Worm (Caenorhabditis elegans) whole organism, L2 larva: Measurements from ENCODE around the gene H03G16.1.
A peak's percentile ranks its signal among the peaks of the same experiment; 100 is the strongest.

ENCODE experiments used
- C34F6.9 ChIP-seq: fragments of 150-350 bp; optimal IDR thresholded peaks from 2 replicates; lab custom pipeline; 2014; ENCODE audit warnings: missing biosample characterization, missing genetic modification characterization
- F13H6.1 ChIP-seq: sonication (generic microtip); optimal IDR thresholded peaks from 2 replicates; lab custom pipeline; 2016; ENCODE audit warnings: missing genetic modification characterization, missing compliant biosample characterization
- R02D3.7 ChIP-seq: fragments of 150-350 bp; optimal IDR thresholded peaks from 2 replicates; lab custom pipeline; 2014; ENCODE audit warnings: missing biosample characterization, missing genetic modification characterization
- Y55F3AM.14 ChIP-seq: fragments of 200-800 bp; sonication (Bioruptor generic); optimal IDR thresholded peaks from 2 replicates; lab custom pipeline; 2018; ENCODE audit warnings: mild to moderate bottlenecking, missing genetic modification characterization, missing compliant biosample characterization
- ZK546.5 ChIP-seq: sonication (generic microtip); optimal IDR thresholded peaks from 2 replicates; lab custom pipeline; 2017; ENCODE audit warnings: missing biosample characterization, missing genetic modification characterization
- alr-1 ChIP-seq: fragments of 150-350 bp; optimal IDR thresholded peaks from 2 replicates; lab custom pipeline; 2014; ENCODE audit warnings: missing biosample characterization, missing genetic modification characterization
- aly-2 ChIP-seq: fragments of 150-350 bp; optimal IDR thresholded peaks from 2 replicates; lab custom pipeline; 2014; ENCODE audit warnings: missing biosample characterization, missing genetic modification characterization
- ama-1 ChIP-seq: fragments of 150-350 bp; optimal IDR thresholded peaks from 2 replicates; lab custom pipeline; 2018; ENCODE audit warnings: inconsistent platforms
- blmp-1 ChIP-seq: sonication (generic microtip); optimal IDR thresholded peaks from 2 replicates; lab custom pipeline; 2017; ENCODE audit warnings: missing genetic modification characterization, mild to moderate bottlenecking, missing compliant biosample characterization, antibody characterized with exemption, moderate library complexity; ENCODE audit not compliant: insufficient read depth
- ceh-16 ChIP-seq: fragments of 150-350 bp; optimal IDR thresholded peaks from 2 replicates; lab custom pipeline; 2014; ENCODE audit warnings: missing biosample characterization, missing genetic modification characterization
- ceh-82 ChIP-seq: fragments of 150-350 bp; optimal IDR thresholded peaks from 2 replicates; lab custom pipeline; 2014; ENCODE audit warnings: missing biosample characterization, missing genetic modification characterization
- crh-2 ChIP-seq: sonication (generic microtip); optimal IDR thresholded peaks from 2 replicates; lab custom pipeline; 2017; ENCODE audit warnings: missing biosample characterization, missing genetic modification characterization
- dmd-4 ChIP-seq: sonication (generic microtip); optimal IDR thresholded peaks from 2 replicates; lab custom pipeline; 2017; ENCODE audit warnings: missing biosample characterization, missing genetic modification characterization
- egl-27 ChIP-seq: sonication (generic microtip); optimal IDR thresholded peaks from 3 replicates; lab custom pipeline; 2017; ENCODE audit warnings: missing biosample characterization, missing genetic modification reagents, missing genetic modification characterization
- elt-1 ChIP-seq: fragments of 150-350 bp; optimal IDR thresholded peaks from 2 replicates; lab custom pipeline; 2014; ENCODE audit warnings: missing biosample characterization, missing genetic modification characterization
- elt-3 ChIP-seq: sonication (generic microtip); optimal IDR thresholded peaks from 2 replicates; lab custom pipeline; 2017; ENCODE audit warnings: missing biosample characterization, missing genetic modification characterization
- fos-1 ChIP-seq: fragments of 150-350 bp; optimal IDR thresholded peaks from 2 replicates; lab custom pipeline; 2014; ENCODE audit warnings: missing biosample characterization, missing genetic modification characterization
- gmeb-1 ChIP-seq: fragments of 150-350 bp; optimal IDR thresholded peaks from 2 replicates; lab custom pipeline; 2014; ENCODE audit warnings: missing biosample characterization, missing genetic modification characterization
- lin-11 ChIP-seq: fragments of 150-350 bp; sonication (generic microtip); optimal IDR thresholded peaks from 2 replicates; lab custom pipeline; 2014; ENCODE audit warnings: missing biosample characterization, missing genetic modification characterization, inconsistent platforms, mixed read lengths
- lin-13 ChIP-seq: fragments of 150-350 bp; optimal IDR thresholded peaks from 2 replicates; lab custom pipeline; 2014; ENCODE audit warnings: missing biosample characterization, missing genetic modification reagents, missing genetic modification characterization
- lin-39 ChIP-seq: fragments of 150-350 bp; optimal IDR thresholded peaks from 2 replicates; lab custom pipeline; 2014; ENCODE audit warnings: missing biosample characterization, missing genetic modification reagents, missing genetic modification characterization
- lsy-2 ChIP-seq, 2 experiments: fragments of 150-350 bp in 1 of 2; sonication (generic microtip) in 1 of 2; optimal IDR thresholded peaks; 2 replicates each; lab custom pipeline; 2014 to 2017; ENCODE audit warnings: missing biosample characterization in 2 of 2, missing genetic modification characterization in 2 of 2
- mab-5 ChIP-seq: fragments of 150-350 bp; optimal IDR thresholded peaks from 2 replicates; lab custom pipeline; 2014; ENCODE audit warnings: missing biosample characterization, missing genetic modification characterization
- mbf-1 ChIP-seq: sonication (generic microtip); optimal IDR thresholded peaks from 2 replicates; lab custom pipeline; 2017; ENCODE audit warnings: missing biosample characterization, missing genetic modification characterization
- mdl-1 ChIP-seq, 2 experiments: fragments of 150-350 bp in 1 of 2; sonication (generic microtip) in 1 of 2; optimal IDR thresholded peaks; 2 replicates each; lab custom pipeline; 2017; ENCODE audit warnings: missing biosample characterization in 2 of 2, missing genetic modification characterization in 2 of 2
- nhr-10 ChIP-seq: sonication (generic microtip); optimal IDR thresholded peaks from 2 replicates; lab custom pipeline; 2017; ENCODE audit warnings: missing biosample characterization, missing genetic modification characterization
- nhr-11 ChIP-seq: fragments of 150-350 bp; optimal IDR thresholded peaks from 2 replicates; lab custom pipeline; 2014; ENCODE audit warnings: missing biosample characterization, missing genetic modification characterization
- nhr-12 ChIP-seq: fragments of 150-350 bp; optimal IDR thresholded peaks from 2 replicates; lab custom pipeline; 2014; ENCODE audit warnings: missing biosample characterization, missing genetic modification characterization
- nhr-129 ChIP-seq: fragments of 150-350 bp; optimal IDR thresholded peaks from 2 replicates; lab custom pipeline; 2014; ENCODE audit warnings: missing biosample characterization, missing genetic modification characterization
- nhr-21 ChIP-seq: fragments of 150-350 bp; optimal IDR thresholded peaks from 2 replicates; lab custom pipeline; 2014; ENCODE audit warnings: missing biosample characterization, missing genetic modification characterization
- nhr-23 ChIP-seq: fragments of 150-350 bp; optimal IDR thresholded peaks from 2 replicates; lab custom pipeline; 2014; ENCODE audit warnings: missing biosample characterization, missing genetic modification reagents, missing genetic modification characterization
- nhr-237 ChIP-seq: fragments of 150-350 bp; optimal IDR thresholded peaks from 2 replicates; lab custom pipeline; 2014; ENCODE audit warnings: missing biosample characterization, missing genetic modification characterization
- nhr-25 ChIP-seq: fragments of 150-350 bp; sonication (generic microtip); optimal IDR thresholded peaks from 3 replicates; lab custom pipeline; 2014; ENCODE audit warnings: missing biosample characterization, missing genetic modification characterization
- nhr-6 ChIP-seq: fragments of 150-350 bp; optimal IDR thresholded peaks from 2 replicates; lab custom pipeline; 2014; ENCODE audit warnings: missing biosample characterization, missing genetic modification characterization
- nhr-77 ChIP-seq: fragments of 150-350 bp; optimal IDR thresholded peaks from 2 replicates; lab custom pipeline; 2014; ENCODE audit warnings: missing biosample characterization, missing genetic modification characterization
- peb-1 ChIP-seq: fragments of 150-350 bp; optimal IDR thresholded peaks from 2 replicates; lab custom pipeline; 2014; ENCODE audit warnings: missing biosample characterization, missing genetic modification characterization
- sem-4 ChIP-seq: fragments of 150-350 bp; optimal IDR thresholded peaks from 2 replicates; lab custom pipeline; 2014; ENCODE audit warnings: missing biosample characterization, missing genetic modification reagents, missing genetic modification characterization
- skn-1 ChIP-seq: sonication (generic microtip); optimal IDR thresholded peaks from 2 replicates; lab custom pipeline; 2017; ENCODE audit warnings: missing biosample characterization, missing genetic modification characterization
- sma-3 ChIP-seq: sonication (generic microtip); optimal IDR thresholded peaks from 2 replicates; lab custom pipeline; 2016; ENCODE audit warnings: missing genetic modification reagents, missing genetic modification characterization, missing compliant biosample characterization
- sma-9 ChIP-seq, 2 experiments: fragments of 150-350 bp in 1 of 2; sonication (generic microtip) in 1 of 2; optimal IDR thresholded peaks; 2 replicates each; lab custom pipeline; 2014 to 2016; ENCODE audit warnings: missing genetic modification characterization in 2 of 2, mild to moderate bottlenecking in 1 of 2, missing biosample characterization in 1 of 2, missing compliant biosample characterization in 1 of 2, missing genetic modification reagents in 1 of 2, moderate library complexity in 1 of 2
- snpc-4 ChIP-seq: fragments of 150-350 bp; optimal IDR thresholded peaks from 2 replicates; lab custom pipeline; 2014; ENCODE audit warnings: missing biosample characterization, missing genetic modification characterization
- unc-39 ChIP-seq: fragments of 150-350 bp; optimal IDR thresholded peaks from 2 replicates; lab custom pipeline; 2014; ENCODE audit warnings: missing biosample characterization, missing genetic modification characterization
- unc-55 ChIP-seq: fragments of 150-350 bp; sonication (generic microtip); optimal IDR thresholded peaks from 3 replicates; lab custom pipeline; 2014; ENCODE audit warnings: missing biosample characterization, missing genetic modification reagents, missing genetic modification characterization
- unc-62 ChIP-seq: fragments of 150-350 bp; optimal IDR thresholded peaks from 2 replicates; lab custom pipeline; 2014; ENCODE audit warnings: missing biosample characterization, missing genetic modification reagents, missing genetic modification characterization
- zag-1 ChIP-seq: fragments of 150-350 bp; optimal IDR thresholded peaks from 2 replicates; lab custom pipeline; 2014; ENCODE audit warnings: missing biosample characterization, missing genetic modification characterization
- ztf-1 ChIP-seq: fragments of 200-800 bp; sonication (Bioruptor generic); conservative IDR thresholded peaks from 2 replicates; pipeline ENCODE4 v1.3.6; 2022; ENCODE audit warnings: missing genetic modification characterization, missing compliant biosample characterization
- ztf-11 ChIP-seq: sonication (generic microtip); optimal IDR thresholded peaks from 2 replicates; lab custom pipeline; 2017; ENCODE audit warnings: missing biosample characterization, missing genetic modification characterization
- ztf-4 ChIP-seq: fragments of 150-350 bp; optimal IDR thresholded peaks from 2 replicates; lab custom pipeline; 2014; ENCODE audit warnings: missing biosample characterization, missing genetic modification characterization

H03G16.1 gene

ce11 chrX:15039696-15040212 is 13.9 kb upstream of the H03G16.1 start:
- no peak for TF ChIP-seq crh-2 (tag; lab: Kevin White, UChicago)
- peak; percentile 6 for TF ChIP-seq sma-9 (GFP tag; optimal IDR thresholded peaks at IDR 0.05; lab: Kevin White, UChicago)
- no peak for TF ChIP-seq sma-9 (tag; optimal IDR thresholded peaks at IDR 0.05; lab: Kevin White, UChicago)

ce11 chrX:15040552-15041080 is 13.1 kb upstream of the H03G16.1 start, which contains the start of gene C18B12.4:
TSS of gene C18B12.4 (minus strand) at chrX:15040602.
- no peak for TF ChIP-seq nhr-23 (tag; lab: Kevin White, UChicago)
- peak; percentile 89 for TF ChIP-seq sma-9 (GFP tag; optimal IDR thresholded peaks at IDR 0.05; lab: Kevin White, UChicago)
- TF ChIP-seq sma-9 (tag; optimal IDR thresholded peaks at IDR 0.05; lab: Kevin White, UChicago) = no peak
- no peak for TF ChIP-seq mbf-1 (tag; lab: Kevin White, UChicago)
- peak; percentile 65 for TF ChIP-seq ztf-4
- TF ChIP-seq nhr-25 = peak; percentile 90
- no peak for TF ChIP-seq aly-2 (tag; lab: Kevin White, UChicago)
- TF ChIP-seq lsy-2 (tag; optimal IDR thresholded peaks at IDR 0.05; lab: Kevin White, UChicago) = peak; percentile 15 to 83
- TF ChIP-seq nhr-12 (tag; lab: Kevin White, UChicago) = no peak
- TF ChIP-seq Y55F3AM.14 (GFP tag; lab: Kevin White, UChicago) = peak; percentile 85
- no peak for TF ChIP-seq nhr-77 (tag; lab: Kevin White, UChicago)
- peak; percentile 85 for TF ChIP-seq ceh-16
- TF ChIP-seq egl-27 (tag; lab: Kevin White, UChicago) = peak; percentile 8
- TF ChIP-seq nhr-129 (tag; lab: Kevin White, UChicago) = peak; percentile 94
- peak; percentile 90 for TF ChIP-seq C34F6.9 (tag; lab: Kevin White, UChicago)
- no peak for TF ChIP-seq R02D3.7 (tag; lab: Kevin White, UChicago)
- TF ChIP-seq lin-39 (tag; lab: Kevin White, UChicago) = no peak
- no peak for TF ChIP-seq nhr-237 (tag; lab: Kevin White, UChicago)
- peak; percentile 88 for TF ChIP-seq sma-3 (GFP tag; lab: Kevin White, UChicago)
- TF ChIP-seq blmp-1 (tag; lab: Kevin White, UChicago) = peak; percentile 61
- TF ChIP-seq lin-11 (tag; lab: Kevin White, UChicago) = peak; percentile 79
- TF ChIP-seq crh-2 (tag; lab: Kevin White, UChicago) = peak; percentile 91
- no peak for TF ChIP-seq unc-62
- TF ChIP-seq ztf-1 (GFP tag; lab: Robert Waterston, UW) = no peak
- peak; percentile 79 for TF ChIP-seq nhr-21 (tag; lab: Kevin White, UChicago)
- peak; percentile 55 for TF ChIP-seq unc-55 (GFP tag; lab: Kevin White, UChicago)
- peak; percentile 78 for TF ChIP-seq snpc-4 (tag; lab: Kevin White, UChicago)
- no peak for TF ChIP-seq peb-1 (tag; lab: Kevin White, UChicago)
- no peak for TF ChIP-seq ZK546.5 (tag; lab: Kevin White, UChicago)
- TF ChIP-seq alr-1 (tag; lab: Kevin White, UChicago) = no peak
- TF ChIP-seq elt-3 = no peak
- TF ChIP-seq ceh-82 = peak; percentile 26
- TF ChIP-seq mdl-1 (tag; optimal IDR thresholded peaks at IDR 0.05; lab: Kevin White, UChicago) = peak; percentile 22 to 83
- no peak for TF ChIP-seq skn-1 (tag; lab: Kevin White, UChicago)
- peak; percentile 79 for TF ChIP-seq sem-4 (tag; lab: Kevin White, UChicago)
- TF ChIP-seq ztf-11 (tag; lab: Kevin White, UChicago) = no peak
- peak; percentile 62 for TF ChIP-seq zag-1
- TF ChIP-seq nhr-11 = no peak
- peak; percentile 39 for TF ChIP-seq ama-1 (lab: Kevin White, UChicago)
- TF ChIP-seq elt-1 = no peak
- peak; percentile 42 for TF ChIP-seq nhr-6
- peak; percentile 51 for TF ChIP-seq fos-1 (tag; lab: Kevin White, UChicago)
- no peak for TF ChIP-seq unc-39 (tag; lab: Kevin White, UChicago)
- TF ChIP-seq F13H6.1 (tag; lab: Kevin White, UChicago) = peak; percentile 85
- TF ChIP-seq gmeb-1 = peak; percentile 0
- TF ChIP-seq nhr-10 = no peak
- peak; percentile 72 for TF ChIP-seq lin-13 (GFP tag; lab: Kevin White, UChicago)
- TF ChIP-seq mab-5 (tag; lab: Kevin White, UChicago) = peak; percentile 38
- no peak for TF ChIP-seq dmd-4 (tag; lab: Kevin White, UChicago)
